Worm (Caenorhabditis elegans): ENCODE results near the gene C17G10.1.

Gene C17G10.1

ce11 chrII:5577060-5577459 is 19.3 kb upstream of the C17G10.1 start (continued):
- TF ChIP-seq rec-8 (tag; optimal IDR thresholded peaks at IDR 0.05) = peak in 1 of 2 experiments; percentile 65
- no peak for TF ChIP-seq rcor-1 (GFP tag; IDR thresholded peaks at IDR 0.05)
- no peak for TF ChIP-seq ets-4 (GFP tag; optimal IDR thresholded peaks at IDR 0.05)
- no peak for TF ChIP-seq K12H6.12 (tag; optimal IDR thresholded peaks at IDR 0.05)
- TF ChIP-seq pbrm-1 (GFP tag; IDR thresholded peaks at IDR 0.05) = no peak
- no peak for TF ChIP-seq mel-28 (tag; optimal IDR thresholded peaks at IDR 0.05; ENCODE audit: borderline replicate concordance)
- no peak for TF ChIP-seq ztf-3 (GFP tag; optimal IDR thresholded peaks at IDR 0.05)
- TF ChIP-seq tlf-1 (GFP tag; optimal IDR thresholded peaks at IDR 0.05) = no peak
- TF ChIP-seq chd-7 (tag; optimal IDR thresholded peaks at IDR 0.05) = peak; percentile 56
- TF ChIP-seq ccch-3 (GFP tag; optimal IDR thresholded peaks at IDR 0.05) = no peak
- no peak for TF ChIP-seq ztf-25 (GFP tag; IDR thresholded peaks at IDR 0.05)
- TF ChIP-seq zfh-2 (GFP tag; conservative IDR thresholded peaks at IDR 0.05) = no peak
- no peak for TF ChIP-seq Y79H2A.3 (GFP tag; conservative IDR thresholded peaks at IDR 0.05)
- no peak for TF ChIP-seq somi-1 (GFP tag; optimal IDR thresholded peaks at IDR 0.05)
- no peak for TF ChIP-seq akir-1 (GFP tag; optimal IDR thresholded peaks at IDR 0.05)
- peak; percentile 50 for TF ChIP-seq ceh-27 (GFP tag; optimal IDR thresholded peaks at IDR 0.05)
- TF ChIP-seq lin-26 (GFP tag; IDR thresholded peaks at IDR 0.05) = peak; percentile 86
- no peak for TF ChIP-seq lir-1 (GFP tag; conservative IDR thresholded peaks at IDR 0.05)
- TF ChIP-seq fkh-3 (tag; optimal IDR thresholded peaks at IDR 0.05) = no peak
- no peak for TF ChIP-seq egl-18 (GFP tag; IDR thresholded peaks at IDR 0.05)
- no peak for TF ChIP-seq atf-7 (tag; optimal IDR thresholded peaks at IDR 0.05)
- TF ChIP-seq hlh-12 (tag; optimal IDR thresholded peaks at IDR 0.05) = no peak
- no peak for TF ChIP-seq madf-6 (GFP tag; IDR thresholded peaks at IDR 0.05)
- peak; percentile 69 for TF ChIP-seq die-1 (tag; optimal IDR thresholded peaks at IDR 0.05)
- no peak for TF ChIP-seq nhr-179 (tag; optimal IDR thresholded peaks at IDR 0.05)
- 0 out of 2 replicates have a peak, but pooled peaks have one; percentile 28 for TF ChIP-seq B0336.3 (GFP tag; IDR thresholded peaks at IDR 0.05)
- no peak for TF ChIP-seq pha-4 (tag; optimal IDR thresholded peaks at IDR 0.05)
- TF ChIP-seq nfyb-1 (GFP tag; IDR thresholded peaks at IDR 0.05) = peak; percentile 72; the same call in 1 of the 2 replicates
- TF ChIP-seq ama-1 (optimal IDR thresholded peaks at IDR 0.05) = no peak
- peak; percentile 9 to 73 for TF ChIP-seq ama-1 (GFP tag; optimal IDR thresholded peaks at IDR 0.05)
- TF ChIP-seq C06A6.2 (GFP tag; conservative IDR thresholded peaks at IDR 0.05) = no peak

DNA sequence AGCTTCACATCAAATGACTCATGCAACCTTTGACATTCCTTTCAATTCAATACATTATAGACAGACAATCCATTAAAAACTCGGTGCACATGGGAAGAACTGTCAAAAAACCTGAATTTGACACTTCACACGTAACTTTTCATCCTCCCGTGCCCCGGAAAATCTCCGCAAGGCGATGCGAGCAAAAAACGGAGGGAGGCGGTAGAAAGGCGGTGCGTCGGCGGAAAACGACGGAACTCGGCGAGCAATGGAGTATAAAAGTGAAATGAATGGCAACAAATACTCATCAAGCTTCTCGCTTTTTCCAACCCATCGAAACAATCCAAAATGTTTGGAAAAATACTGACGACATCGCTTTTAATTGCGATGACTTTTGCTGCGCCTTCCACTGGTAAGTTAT is 18.3 kb upstream of the C17G10.1 start, which contains the start of gene T25E4.1:
TSS of gene T25E4.1 (plus strand) at position 301 of the 400 bp plus-strand sequence.
- TF ChIP-seq hrde-1 (tag; optimal IDR thresholded peaks at IDR 0.05; ENCODE audit: borderline replicate concordance) = no peak
- TF ChIP-seq attf-6 (GFP tag; IDR thresholded peaks at IDR 0.05) = no peak
- TF ChIP-seq nfya-1 (tag; optimal IDR thresholded peaks at IDR 0.05; ENCODE audit: borderline replicate concordance, insufficient read depth) = no peak
- TF ChIP-seq unc-62 (GFP tag; optimal IDR thresholded peaks at IDR 0.05) = no peak

- TF ChIP-seq attf-5 (GFP tag; optimal IDR thresholded peaks at IDR 0.05) (no peak), F52B5.7 (tag; optimal IDR thresholded peaks at IDR 0.05) (no peak), zfh-2 (GFP tag; conservative IDR thresholded peaks at IDR 0.05) (peak; percentile 74; the same call in 1 of the 2 replicates), egrh-3 (GFP tag; IDR thresholded peaks at IDR 0.05) (peak; percentile 76), ets-4 (GFP tag; optimal IDR thresholded peaks at IDR 0.05) (no peak), mcd-1 (GFP tag; IDR thresholded peaks at IDR 0.05) (no peak), lin-26 (GFP tag; IDR thresholded peaks at IDR 0.05) (no peak), Y56A3A.18 (GFP tag; IDR thresholded peaks at IDR 0.05) (no peak), unc-130 (GFP tag; optimal IDR thresholded peaks at IDR 0.05) (no peak)
Measured at ce11 chrII:5578714-5579113, 17.6 kb upstream of the C17G10.1 start.

All from whole organism, young adult.